Worm (Caenorhabditis elegans) whole organism, L2 larva: ENCODE measurements around the gene der-2.

Experiments
- R02D3.7 ChIP-seq: fragments of 150-350 bp; optimal IDR thresholded peaks from 2 replicates; lab custom pipeline; 2014; ENCODE audit warnings: missing biosample characterization, missing genetic modification characterization
- alr-1 ChIP-seq: fragments of 150-350 bp; optimal IDR thresholded peaks from 2 replicates; lab custom pipeline; 2014; ENCODE audit warnings: missing biosample characterization, missing genetic modification characterization
- blmp-1 ChIP-seq: sonication (generic microtip); optimal IDR thresholded peaks from 2 replicates; lab custom pipeline; 2017; ENCODE audit warnings: missing genetic modification characterization, mild to moderate bottlenecking, missing compliant biosample characterization, antibody characterized with exemption, moderate library complexity; ENCODE audit not compliant: insufficient read depth
- ceh-16 ChIP-seq: fragments of 150-350 bp; optimal IDR thresholded peaks from 2 replicates; lab custom pipeline; 2014; ENCODE audit warnings: missing biosample characterization, missing genetic modification characterization
- ceh-82 ChIP-seq: fragments of 150-350 bp; optimal IDR thresholded peaks from 2 replicates; lab custom pipeline; 2014; ENCODE audit warnings: missing biosample characterization, missing genetic modification characterization
- fos-1 ChIP-seq: fragments of 150-350 bp; optimal IDR thresholded peaks from 2 replicates; lab custom pipeline; 2014; ENCODE audit warnings: missing biosample characterization, missing genetic modification characterization
- lin-13 ChIP-seq: fragments of 150-350 bp; optimal IDR thresholded peaks from 2 replicates; lab custom pipeline; 2014; ENCODE audit warnings: missing biosample characterization, missing genetic modification reagents, missing genetic modification characterization
- lsy-2 ChIP-seq, 2 experiments: fragments of 150-350 bp in 1 of 2; sonication (generic microtip) in 1 of 2; optimal IDR thresholded peaks; 2 replicates each; lab custom pipeline; 2014 to 2017; ENCODE audit warnings: missing biosample characterization in 2 of 2, missing genetic modification characterization in 2 of 2
- mdl-1 ChIP-seq, 2 experiments: fragments of 150-350 bp in 1 of 2; sonication (generic microtip) in 1 of 2; optimal IDR thresholded peaks; 2 replicates each; lab custom pipeline; 2017; ENCODE audit warnings: missing biosample characterization in 2 of 2, missing genetic modification characterization in 2 of 2
- nhr-237 ChIP-seq: fragments of 150-350 bp; optimal IDR thresholded peaks from 2 replicates; lab custom pipeline; 2014; ENCODE audit warnings: missing biosample characterization, missing genetic modification characterization
- snpc-4 ChIP-seq: fragments of 150-350 bp; optimal IDR thresholded peaks from 2 replicates; lab custom pipeline; 2014; ENCODE audit warnings: missing biosample characterization, missing genetic modification characterization

ce11 chrIII:7272088-7272487, 49.2 kb upstream of the der-2 start:
- TF ChIP-seq lsy-2 (tag; optimal IDR thresholded peaks at IDR 0.05; lab: Kevin White, UChicago), result peak in 1 of 2 experiments; percentile 61
- TF ChIP-seq alr-1 (tag; lab: Kevin White, UChicago), result no peak
- TF ChIP-seq ceh-82, result no peak
- TF ChIP-seq snpc-4, result no peak
- no peak for TF ChIP-seq ceh-16 (tag; lab: Kevin White, UChicago)
- peak in 1 of 2 experiments; percentile 25 for TF ChIP-seq mdl-1 (tag; optimal IDR thresholded peaks at IDR 0.05; lab: Kevin White, UChicago)
- TF ChIP-seq fos-1 (tag; lab: Kevin White, UChicago), result peak; percentile 9
- no peak for TF ChIP-seq nhr-237
- TF ChIP-seq R02D3.7 (tag; lab: Kevin White, UChicago), result no peak
- no peak for TF ChIP-seq blmp-1
- no peak for TF ChIP-seq lin-13 (GFP tag; lab: Kevin White, UChicago)
